Fruit fly (Drosophila melanogaster) whole organism, wandering third instar larva: ENCODE data around the gene CG3191.

ENCODE experiments used
- Dif ChIP-seq: fragments of 200-275, 200-300 bp; sonication (Bioruptor generic); optimal IDR thresholded peaks from 2 replicates; lab custom pipeline; 2018; ENCODE audit warnings: missing biosample characterization, missing genetic modification characterization; ENCODE audit not compliant: partially characterized antibody
- dl ChIP-seq, 2 experiments: fragments of 175-275, 200-275 bp in 1 of 2; fragments of 200-275 bp in 1 of 2; sonication (Bioruptor generic); optimal IDR thresholded peaks; lab custom pipeline; 2018; ENCODE audit warnings: mild to moderate bottlenecking in 2 of 2, missing biosample characterization in 2 of 2, missing genetic modification characterization in 2 of 2, moderate library complexity in 2 of 2; ENCODE audit not compliant: partially characterized antibody in 2 of 2, insufficient read depth in 1 of 2
- lola ChIP-seq: fragments of >200 bp; optimal IDR thresholded peaks from 2 replicates; lab custom pipeline; 2017; ENCODE audit warnings: missing biosample characterization, missing genetic modification characterization
- usp ChIP-seq: fragments of >200 bp; optimal IDR thresholded peaks from 2 replicates; lab custom pipeline; 2017; ENCODE audit warnings: missing biosample characterization, missing genetic modification characterization

DNA sequence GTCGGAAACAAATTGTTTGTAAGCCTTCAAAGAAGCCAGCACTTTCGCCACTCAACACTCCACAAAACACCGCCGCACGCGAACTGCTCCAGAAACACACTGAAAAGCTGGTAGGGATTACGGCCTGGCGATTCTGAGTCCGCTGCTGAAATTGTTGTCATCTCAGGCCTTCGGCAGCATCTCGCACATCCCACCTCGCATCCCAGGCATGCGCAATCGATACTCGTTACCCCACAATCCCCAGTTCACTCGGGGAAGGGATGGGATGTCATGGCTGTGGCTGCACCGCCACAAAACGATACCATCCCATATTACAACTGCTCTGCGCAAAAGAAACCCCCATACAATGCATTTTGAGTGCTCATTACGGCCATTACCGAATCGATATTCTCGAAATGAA lies 8.0 kb upstream of the CG3191 start, which contains the start of gene CG3078:
- TF ChIP-seq usp = no peak
- TF ChIP-seq lola (GFP tag; lab: Kevin White, UChicago) = no peak
- TF ChIP-seq dl (GFP tag; optimal IDR thresholded peaks at IDR 0.05; lab: Kevin White, UChicago; ENCODE audit: insufficient read depth in 1 of 2, partially characterized antibody in 2 of 2) = no peak
- no peak for TF ChIP-seq Dif (GFP tag; lab: Kevin White, UChicago)
